Worm (Caenorhabditis elegans) whole organism, young adult: ENCODE data around the gene bud-31.

Experiments used
- B0261.1 ChIP-seq: sonication (generic microtip); optimal IDR thresholded peaks from 2 replicates; lab custom pipeline; 2016; ENCODE audit warnings: mild to moderate bottlenecking, missing genetic modification characterization, moderate library complexity, missing compliant biosample characterization
- C06A6.2 ChIP-seq: fragments of 200-800 bp; sonication (Bioruptor generic); conservative IDR thresholded peaks from 2 replicates; pipeline ENCODE4 v1.3.6; 2022; ENCODE audit warnings: missing genetic modification characterization, missing compliant biosample characterization
- F23B12.7 ChIP-seq: sonication (generic microtip); optimal IDR thresholded peaks from 2 replicates; lab custom pipeline; 2017; ENCODE audit warnings: missing genetic modification characterization, mild to moderate bottlenecking, missing compliant biosample characterization, antibody characterized with exemption, moderate library complexity; ENCODE audit not compliant: insufficient read depth
- F37B4.10 ChIP-seq: fragments of 200-800 bp; sonication (Bioruptor generic); IDR thresholded peaks from 2 replicates; pipeline ENCODE4 v1.3.6; 2022; ENCODE audit warnings: missing genetic modification characterization, missing compliant biosample characterization
- F49E8.2 ChIP-seq: sonication (generic microtip); optimal IDR thresholded peaks from 3 replicates; lab custom pipeline; 2017; ENCODE audit warnings: missing genetic modification characterization, mild to moderate bottlenecking, missing compliant biosample characterization, antibody characterized with exemption, moderate library complexity; ENCODE audit not compliant: insufficient read depth
- F52B5.7 ChIP-seq: sonication (generic microtip); optimal IDR thresholded peaks from 2 replicates; lab custom pipeline; 2016; ENCODE audit warnings: mild to moderate bottlenecking, missing genetic modification characterization, missing compliant biosample characterization
- F55B11.4 ChIP-seq: sonication (generic microtip); optimal IDR thresholded peaks from 2 replicates; lab custom pipeline; 2016; ENCODE audit warnings: missing compliant biosample characterization, missing genetic modification characterization, borderline replicate concordance; ENCODE audit not compliant: insufficient read depth
- F57A8.1 ChIP-seq: fragments of 200-800 bp; sonication (Bioruptor generic); optimal IDR thresholded peaks from 2 replicates; lab custom pipeline; 2018; ENCODE audit warnings: mild to moderate bottlenecking, missing genetic modification characterization, moderate library complexity, missing compliant biosample characterization
- Y53F4B.3 ChIP-seq: fragments of 200-800 bp; sonication (Bioruptor generic); IDR thresholded peaks from 2 replicates; pipeline ENCODE4 v1.3.6; 2022; ENCODE audit warnings: missing genetic modification reagents, missing genetic modification characterization, missing compliant biosample characterization
- Y56A3A.18 ChIP-seq: fragments of 200-800 bp; sonication (Bioruptor generic); IDR thresholded peaks from 2 replicates; pipeline ENCODE4 v1.3.6; 2022; ENCODE audit warnings: missing genetic modification reagents, missing genetic modification characterization, missing compliant biosample characterization
- Y67H2A.10 ChIP-seq: fragments of 200-800 bp; sonication (Bioruptor generic); conservative IDR thresholded peaks from 2 replicates; pipeline ENCODE4 v1.3.6; 2022; ENCODE audit warnings: missing genetic modification reagents, missing genetic modification characterization, missing compliant biosample characterization
- akir-1 ChIP-seq: fragments of 200-800 bp; sonication (Bioruptor generic); optimal IDR thresholded peaks from 2 replicates; lab custom pipeline; 2018; ENCODE audit warnings: mild to moderate bottlenecking, missing genetic modification characterization, moderate library complexity, missing compliant biosample characterization
- atf-7 ChIP-seq: sonication (generic microtip); optimal IDR thresholded peaks from 2 replicates; lab custom pipeline; 2017; ENCODE audit warnings: mild to moderate bottlenecking, missing genetic modification characterization, missing compliant biosample characterization
- attf-5 ChIP-seq: fragments of 200-800 bp; sonication (Bioruptor generic); optimal IDR thresholded peaks from 2 replicates; lab custom pipeline; 2018; ENCODE audit warnings: mild to moderate bottlenecking, missing genetic modification characterization, missing compliant biosample characterization
- attf-6 ChIP-seq: fragments of 200-800 bp; sonication (Bioruptor generic); IDR thresholded peaks from 2 replicates; pipeline ENCODE4 v1.3.6; 2022; ENCODE audit warnings: missing genetic modification reagents, missing genetic modification characterization, missing compliant biosample characterization
- bed-1 ChIP-seq: fragments of 200-800 bp; sonication (Bioruptor generic); IDR thresholded peaks from 2 replicates; pipeline ENCODE4 v1.3.6; 2022; ENCODE audit warnings: missing genetic modification reagents, missing genetic modification characterization, missing compliant biosample characterization
- cebp-1 ChIP-seq, 2 experiments: fragments of 200-800 bp in 1 of 2; sonication (Bioruptor generic) in 1 of 2; sonication (generic microtip) in 1 of 2; IDR thresholded peaks in 1 of 2; optimal IDR thresholded peaks in 1 of 2; 2 replicates each; pipeline versions ENCODE4 v1.3.6 to Lab custom; 2017 to 2022; ENCODE audit warnings: missing compliant biosample characterization in 2 of 2, missing genetic modification characterization in 2 of 2, mild to moderate bottlenecking in 1 of 2, missing genetic modification reagents in 1 of 2, moderate library complexity in 1 of 2
- cebp-2 ChIP-seq: fragments of 200-800 bp; sonication (Bioruptor generic); IDR thresholded peaks from 2 replicates; pipeline ENCODE4 v1.3.6; 2022; ENCODE audit warnings: missing genetic modification characterization, missing compliant biosample characterization
- ceh-100 ChIP-seq: fragments of 200-800 bp; sonication (Bioruptor generic); IDR thresholded peaks from 2 replicates; pipeline ENCODE4 v1.3.6; 2022; ENCODE audit warnings: missing genetic modification reagents, missing genetic modification characterization, missing compliant biosample characterization
- ceh-40 ChIP-seq: fragments of 200-800 bp; sonication (Bioruptor generic); IDR thresholded peaks from 2 replicates; pipeline ENCODE4 v1.3.6; 2022; ENCODE audit warnings: missing genetic modification characterization, missing compliant biosample characterization
- ceh-58 ChIP-seq: fragments of 200-800 bp; sonication (Bioruptor generic); IDR thresholded peaks from 2 replicates; pipeline ENCODE4 v1.3.6; 2022; ENCODE audit warnings: missing genetic modification characterization, missing compliant biosample characterization
- egl-44 ChIP-seq: fragments of 200-800 bp; sonication (Bioruptor generic); IDR thresholded peaks from 2 replicates; pipeline ENCODE4 v1.3.6; 2022; ENCODE audit warnings: missing genetic modification reagents, missing genetic modification characterization, missing compliant biosample characterization
- fkh-3 ChIP-seq: sonication (generic microtip); optimal IDR thresholded peaks from 2 replicates; lab custom pipeline; 2016; ENCODE audit warnings: mild to moderate bottlenecking, missing genetic modification characterization, missing compliant biosample characterization
- him-1 ChIP-seq: sonication (generic microtip); optimal IDR thresholded peaks from 2 replicates; lab custom pipeline; 2016; ENCODE audit warnings: missing genotype, missing genetic modification reagents, missing genetic modification characterization, missing compliant biosample characterization
- hmg-20 ChIP-seq: fragments of 200-800 bp; sonication (Bioruptor generic); IDR thresholded peaks from 2 replicates; pipeline ENCODE4 v1.3.6; 2022; ENCODE audit warnings: missing genetic modification reagents, missing genetic modification characterization, missing compliant biosample characterization
- hrde-1 ChIP-seq: sonication (generic microtip); optimal IDR thresholded peaks from 2 replicates; lab custom pipeline; 2016; ENCODE audit warnings: missing genetic modification characterization, mild to moderate bottlenecking, missing compliant biosample characterization, moderate library complexity, missing genotype, missing genetic modification reagents, borderline replicate concordance
- hsf-1 ChIP-seq: fragments of 200-800 bp; sonication (Bioruptor generic); IDR thresholded peaks from 2 replicates; pipeline ENCODE4 v1.3.6; 2022; ENCODE audit warnings: missing genetic modification reagents, missing genetic modification characterization, missing compliant biosample characterization
- let-526 ChIP-seq: fragments of 200-800 bp; sonication (Bioruptor generic); IDR thresholded peaks from 2 replicates; pipeline ENCODE4 v1.3.6; 2022; ENCODE audit warnings: missing genetic modification reagents, missing genetic modification characterization, missing compliant biosample characterization
- lin-40 ChIP-seq: sonication (generic microtip); optimal IDR thresholded peaks from 2 replicates; lab custom pipeline; 2016; ENCODE audit warnings: missing genetic modification characterization, mild to moderate bottlenecking, missing compliant biosample characterization, missing genotype, missing genetic modification reagents
- lir-1 ChIP-seq: fragments of 200-800 bp; sonication (Bioruptor generic); conservative IDR thresholded peaks from 2 replicates; pipeline ENCODE4 v1.3.6; 2022; ENCODE audit warnings: missing genetic modification reagents, missing genetic modification characterization, missing compliant biosample characterization
- lsl-1 ChIP-seq: fragments of 200-800 bp; sonication (Bioruptor generic); optimal IDR thresholded peaks from 2 replicates; lab custom pipeline; 2018; ENCODE audit warnings: mild to moderate bottlenecking, missing genetic modification characterization, moderate library complexity, missing compliant biosample characterization
- nfya-2 ChIP-seq: fragments of 200-800 bp; sonication (Bioruptor generic); IDR thresholded peaks from 2 replicates; pipeline ENCODE4 v1.3.6; 2022; ENCODE audit warnings: missing genetic modification reagents, missing genetic modification characterization, missing compliant biosample characterization
- nhr-179 ChIP-seq: sonication (generic microtip); optimal IDR thresholded peaks from 2 replicates; lab custom pipeline; 2016; ENCODE audit warnings: mild to moderate bottlenecking, missing genetic modification characterization, missing compliant biosample characterization
- nhr-27 ChIP-seq: fragments of 200-800 bp; sonication (Bioruptor generic); optimal IDR thresholded peaks from 2 replicates; lab custom pipeline; 2018; ENCODE audit warnings: mild to moderate bottlenecking, missing genetic modification characterization, moderate library complexity, missing compliant biosample characterization
- rec-8 ChIP-seq, 2 experiments: sonication (generic microtip); optimal IDR thresholded peaks; 2 replicates each; lab custom pipeline; 2016; ENCODE audit warnings: mild to moderate bottlenecking in 2 of 2, missing genetic modification characterization in 2 of 2, missing genetic modification reagents in 2 of 2, missing genotype in 2 of 2, missing biosample characterization in 1 of 2, missing compliant biosample characterization in 1 of 2, moderate library complexity in 1 of 2
- repo-1 ChIP-seq: sonication (generic microtip); optimal IDR thresholded peaks from 2 replicates; lab custom pipeline; 2017; ENCODE audit warnings: mild to moderate bottlenecking, missing genetic modification characterization, missing compliant biosample characterization
- rpc-1 ChIP-seq, 2 experiments: fragments of 150-350 bp in 1 of 2; sonication (generic microtip) in 1 of 2; optimal IDR thresholded peaks; 2 replicates each; lab custom pipeline; 2014 to 2018; ENCODE audit warnings: missing biosample characterization in 1 of 2, missing genetic modification characterization in 1 of 2, missing genetic modification reagents in 1 of 2, missing genotype in 1 of 2
- snpc-1.3 ChIP-seq: sonication (generic microtip); optimal IDR thresholded peaks from 2 replicates; lab custom pipeline; 2017; ENCODE audit warnings: missing genetic modification characterization, mild to moderate bottlenecking, missing compliant biosample characterization, antibody characterized with exemption, moderate library complexity, missing genotype, missing genetic modification reagents; ENCODE audit not compliant: insufficient read depth
- snpc-3.4 ChIP-seq: sonication (generic microtip); optimal IDR thresholded peaks from 2 replicates; lab custom pipeline; 2017; ENCODE audit warnings: missing genetic modification characterization, mild to moderate bottlenecking, missing compliant biosample characterization, antibody characterized with exemption, moderate library complexity, missing genotype, missing genetic modification reagents
- snpc-4 ChIP-seq, 5 experiments: fragments of 150-350 bp in 1 of 5; sonication (generic microtip) in 4 of 5; optimal IDR thresholded peaks; 2 replicates each; lab custom pipeline; 2014 to 2018; ENCODE audit warnings: missing genetic modification characterization in 5 of 5, missing biosample characterization in 3 of 5, antibody characterized with exemption in 2 of 5, mild to moderate bottlenecking in 2 of 5, missing compliant biosample characterization in 2 of 5, missing genotype in 2 of 5, moderate library complexity in 2 of 5, missing genetic modification reagents in 1 of 5
- somi-1 ChIP-seq: fragments of 200-800 bp; sonication (Bioruptor generic); optimal IDR thresholded peaks from 2 replicates; lab custom pipeline; 2018; ENCODE audit warnings: mild to moderate bottlenecking, missing genetic modification characterization, missing compliant biosample characterization
- tbp1 ChIP-seq: fragments of 200-800 bp; sonication (Bioruptor generic); optimal IDR thresholded peaks from 2 replicates; lab custom pipeline; 2018; ENCODE audit warnings: mild to moderate bottlenecking, missing genetic modification characterization, missing compliant biosample characterization
- unc-62 ChIP-seq: fragments of 150-350 bp; optimal IDR thresholded peaks from 2 replicates; lab custom pipeline; 2014; ENCODE audit warnings: missing biosample characterization, missing genetic modification reagents, missing genetic modification characterization
- xnd-1 ChIP-seq: sonication (generic microtip); optimal IDR thresholded peaks from 2 replicates; lab custom pipeline; 2016; ENCODE audit warnings: missing genotype, missing genetic modification reagents, missing genetic modification characterization, missing compliant biosample characterization
- ztf-18 ChIP-seq: sonication (generic microtip); optimal IDR thresholded peaks from 2 replicates; lab custom pipeline; 2016; ENCODE audit warnings: missing genotype, mild to moderate bottlenecking, missing genetic modification characterization, missing compliant biosample characterization
- ztf-3 ChIP-seq: fragments of 200-800 bp; sonication (Bioruptor generic); optimal IDR thresholded peaks from 2 replicates; lab custom pipeline; 2018; ENCODE audit warnings: mild to moderate bottlenecking, missing genetic modification characterization, missing compliant biosample characterization

Gene bud-31

ce11 chrIII:9717243-9717642 lies 20.9 kb upstream of the bud-31 start (continued):
- TF ChIP-seq F49E8.2 (tag; lab: Kevin White, UChicago) (peak; percentile 67), F37B4.10 (GFP tag; lab: Robert Waterston, UW) (no peak), rpc-1 (optimal IDR thresholded peaks at IDR 0.05; lab: Kevin White, UChicago) (no peak), rpc-1 (tag; optimal IDR thresholded peaks at IDR 0.05; lab: Kevin White, UChicago) (peak; percentile 7), nhr-27 (tag; lab: Kevin White, UChicago) (peak; percentile 18), F23B12.7 (tag; lab: Kevin White, UChicago) (peak; percentile 84), snpc-3.4 (tag; lab: Kevin White, UChicago) (peak; percentile 97), nfya-2 (GFP tag; lab: Robert Waterston, UW) (no peak), ceh-58 (GFP tag; lab: Robert Waterston, UW) (no peak), egl-44 (GFP tag; lab: Robert Waterston, UW) (no peak), tbp1 (peak; percentile 81), F57A8.1 (no peak), let-526 (no peak), repo-1 (tag; lab: Kevin White, UChicago) (peak; percentile 76), nhr-179 (tag; lab: Kevin White, UChicago) (no peak), attf-5 (GFP tag; lab: Kevin White, UChicago) (no peak), cebp-1 (GFP tag; IDR thresholded peaks at IDR 0.05; lab: Robert Waterston, UW) (no peak), cebp-1 (tag; optimal IDR thresholded peaks at IDR 0.05; lab: Kevin White, UChicago) (no peak), lsl-1 (peak; percentile 77), hsf-1 (GFP tag; lab: Robert Waterston, UW) (0 out of 2 replicates have a peak, but pooled peaks have one; percentile 26), snpc-4 (GFP tag; optimal IDR thresholded peaks at IDR 0.05; lab: Kevin White, UChicago) (peak; percentile 98), snpc-4 (tag; optimal IDR thresholded peaks at IDR 0.05; lab: Kevin White, UChicago) (peak; percentile 98 to 100 (median 99)), unc-62 (GFP tag; lab: Kevin White, UChicago) (no peak), him-1 (tag; lab: Kevin White, UChicago) (peak; percentile 97), attf-6 (GFP tag; lab: Robert Waterston, UW) (peak; percentile 87), xnd-1 (peak; percentile 62), ceh-40 (GFP tag; lab: Robert Waterston, UW) (no peak), F52B5.7 (tag; lab: Kevin White, UChicago) (no peak), fkh-3 (no peak), atf-7 (tag; lab: Kevin White, UChicago) (peak; percentile 19), lir-1 (GFP tag; lab: Robert Waterston, UW) (no peak), C06A6.2 (GFP tag; lab: Robert Waterston, UW) (no peak), cebp-2 (GFP tag; lab: Robert Waterston, UW) (no peak), Y56A3A.18 (GFP tag; lab: Robert Waterston, UW) (peak; percentile 78; the same call in 1 of the 2 replicates), akir-1 (GFP tag; lab: Kevin White, UChicago) (peak; percentile 20), hmg-20 (no peak), lin-40 (tag; lab: Kevin White, UChicago) (peak; percentile 66), snpc-1.3 (peak; percentile 94), rec-8 (tag; optimal IDR thresholded peaks at IDR 0.05; lab: Kevin White, UChicago) (peak in 1 of 2 experiments; percentile 41)

- TF ChIP-seq Y67H2A.10: no peak
- TF ChIP-seq ceh-100 (GFP tag; lab: Robert Waterston, UW): no peak
- no peak for TF ChIP-seq somi-1
- TF ChIP-seq bed-1 (GFP tag; lab: Robert Waterston, UW): no peak
- no peak for TF ChIP-seq F37B4.10 (GFP tag; lab: Robert Waterston, UW)
- TF ChIP-seq Y53F4B.3 (GFP tag; lab: Robert Waterston, UW): no peak
- TF ChIP-seq ztf-3 (GFP tag; lab: Kevin White, UChicago): no peak
- TF ChIP-seq hrde-1 (tag; lab: Kevin White, UChicago): no peak
- no peak for TF ChIP-seq akir-1 (GFP tag; lab: Kevin White, UChicago)
- TF ChIP-seq F55B11.4: no peak
- no peak for TF ChIP-seq ztf-18 (tag; lab: Kevin White, UChicago)
- no peak for TF ChIP-seq B0261.1 (tag; lab: Kevin White, UChicago)
- TF ChIP-seq fkh-3: no peak
- no peak for TF ChIP-seq hmg-20
Measured at ce11 chrIII:9714731-9715130, 18.4 kb upstream of the bud-31 start.
